Worm (Caenorhabditis elegans): ENCODE results near the gene Y41G9A.17.

- TF ChIP-seq pha-4 (tag; optimal IDR thresholded peaks at IDR 0.05) (no peak), elt-3 (tag; optimal IDR thresholded peaks at IDR 0.05) (no peak), nhr-67 (tag; optimal IDR thresholded peaks at IDR 0.05) (no peak), R02D3.7 (tag; optimal IDR thresholded peaks at IDR 0.05) (no peak), daf-12 (tag; optimal IDR thresholded peaks at IDR 0.05) (no peak), lin-15B (tag; optimal IDR thresholded peaks at IDR 0.05) (no peak), nhr-11 (tag; optimal IDR thresholded peaks at IDR 0.05) (no peak), pqm-1 (tag; optimal IDR thresholded peaks at IDR 0.05) (no peak), nhr-25 (tag; optimal IDR thresholded peaks at IDR 0.05) (no peak), ceh-16 (tag; optimal IDR thresholded peaks at IDR 0.05) (no peak)
These were observed 15.6 kb downstream of the Y41G9A.17 start, which contains the start of gene osm-5 for ce11 chrX:2983996-2984395.
